Fruit fly (Drosophila melanogaster) whole organism, wandering third instar larva: ENCODE results near the gene Hug.

ENCODE experiments used
- Abd-B ChIP-seq: fragments of >200 bp; optimal IDR thresholded peaks from 2 replicates; lab custom pipeline; 2017; ENCODE audit warnings: missing biosample characterization, missing genetic modification characterization
- Hr78 ChIP-seq: fragments of >200 bp; optimal IDR thresholded peaks from 2 replicates; lab custom pipeline; 2017; ENCODE audit warnings: missing biosample characterization, missing genetic modification characterization
- Jra ChIP-seq: sonication (Bioruptor generic); optimal IDR thresholded peaks from 2 replicates; lab custom pipeline; 2016; ENCODE audit warnings: missing biosample characterization, missing genetic modification characterization
- N ChIP-seq: fragments of >200 bp; optimal IDR thresholded peaks from 2 replicates; lab custom pipeline; 2018; ENCODE audit warnings: missing biosample characterization, missing external identifiers, missing genetic modification characterization
- OdsH ChIP-seq: fragments of 200-800 bp; sonication (Bioruptor generic); optimal IDR thresholded peaks from 2 replicates; lab custom pipeline; 2016; ENCODE audit warnings: missing biosample characterization, mild to moderate bottlenecking, missing genetic modification characterization
- dsf ChIP-seq: sonication (Bioruptor generic); optimal IDR thresholded peaks from 2 replicates; lab custom pipeline; 2016; ENCODE audit warnings: missing biosample characterization, missing genetic modification characterization, borderline replicate concordance
- h ChIP-seq: fragments of 200-800 bp; sonication (Bioruptor generic); optimal IDR thresholded peaks from 3 replicates; lab custom pipeline; 2016; ENCODE audit warnings: missing biosample characterization, mild to moderate bottlenecking, missing genetic modification characterization
- psq ChIP-seq: fragments of 200-800 bp; sonication (Bioruptor generic); optimal IDR thresholded peaks from 3 replicates; lab custom pipeline; 2017; ENCODE audit warnings: missing biosample characterization, mild to moderate bottlenecking, missing genetic modification characterization, moderate library complexity
- usp ChIP-seq: fragments of >200 bp; optimal IDR thresholded peaks from 2 replicates; lab custom pipeline; 2017; ENCODE audit warnings: missing biosample characterization, missing genetic modification characterization

DNA sequence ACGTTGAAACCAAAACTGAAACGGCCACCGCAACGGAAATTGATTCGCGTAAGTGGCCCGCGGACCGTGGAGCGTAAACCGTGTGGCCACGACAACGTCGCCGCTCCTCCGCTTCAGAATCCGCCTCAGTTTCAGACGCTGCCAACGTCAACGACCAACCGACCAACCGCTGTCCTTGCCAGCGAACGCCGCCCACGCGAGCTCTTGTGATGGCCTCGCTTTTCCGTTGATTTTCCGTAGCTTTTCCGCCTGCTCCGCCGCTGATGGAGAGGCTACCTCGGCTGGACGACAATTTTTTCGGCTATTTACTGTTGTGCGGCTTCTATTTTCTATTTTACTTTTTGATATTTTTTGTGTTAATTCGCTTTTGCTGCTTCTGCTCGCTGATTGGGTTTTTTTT is 35.2 kb downstream of the Hug start:
- TF ChIP-seq Jra: no peak
- TF ChIP-seq dsf (GFP tag; lab: Kevin White, UChicago): no peak
- no peak for TF ChIP-seq OdsH (GFP tag; lab: Kevin White, UChicago)
- no peak for TF ChIP-seq usp
- TF ChIP-seq Abd-B: no peak
- no peak for TF ChIP-seq psq
- no peak for TF ChIP-seq Hr78
- no peak for TF ChIP-seq N (GFP tag; lab: Kevin White, UChicago)
- no peak for TF ChIP-seq h
